Fruit fly (Drosophila melanogaster) whole organism, pupa: ENCODE data around the gene tna.

Experiments
- CG10348 ChIP-seq: fragments of 200-800 bp; sonication (Bioruptor generic); IDR thresholded peaks from 2 replicates; pipeline ENCODE4 v1.3.6; 2022; ENCODE audit warnings: missing biosample characterization, missing genetic modification characterization
- CG12605 ChIP-seq: fragments of 200-800 bp; sonication (Bioruptor generic); IDR thresholded peaks from 2 replicates; pipeline ENCODE4 v1.3.6; 2022; ENCODE audit warnings: missing biosample characterization, missing genetic modification characterization
- CG13204 ChIP-seq: fragments of 200-800 bp; sonication (Bioruptor generic); optimal IDR thresholded peaks from 2 replicates; lab custom pipeline; 2018; ENCODE audit warnings: missing biosample characterization, mild to moderate bottlenecking, missing genetic modification characterization, moderate library complexity
- CG14655 ChIP-seq: fragments of 200-800 bp; sonication (Bioruptor generic); optimal IDR thresholded peaks from 3 replicates; lab custom pipeline; 2017; ENCODE audit warnings: mild to moderate bottlenecking, missing biosample characterization, missing genetic modification reagents, missing genetic modification characterization
- CG15710 ChIP-seq: fragments of 200-800 bp; sonication (Bioruptor generic); optimal IDR thresholded peaks from 2 replicates; lab custom pipeline; 2018; ENCODE audit warnings: missing biosample characterization, mild to moderate bottlenecking, missing genetic modification characterization, moderate library complexity
- CG17806 ChIP-seq: fragments of 200-800 bp; sonication (Bioruptor generic); optimal IDR thresholded peaks from 2 replicates; lab custom pipeline; 2018; ENCODE audit warnings: missing biosample characterization, mild to moderate bottlenecking, missing genetic modification characterization, moderate library complexity
- CG32121 ChIP-seq: fragments of 200-800 bp; sonication (Bioruptor generic); IDR thresholded peaks from 2 replicates; pipeline ENCODE4 v1.3.6; 2022; ENCODE audit warnings: missing biosample characterization, missing genetic modification characterization
- CG34367 ChIP-seq: fragments of 200-800 bp; sonication (Bioruptor generic); optimal IDR thresholded peaks from 2 replicates; lab custom pipeline; 2018; ENCODE audit warnings: missing biosample characterization, mild to moderate bottlenecking, missing genetic modification characterization
- CG4496 ChIP-seq: fragments of 200-800 bp; sonication (Bioruptor generic); IDR thresholded peaks from 3 replicates; pipeline ENCODE4 v1.3.6; 2022; ENCODE audit warnings: missing biosample characterization, missing genetic modification characterization
- CG8159 ChIP-seq: fragments of 200-800 bp; sonication (Bioruptor generic); optimal IDR thresholded peaks from 3 replicates; lab custom pipeline; 2018; ENCODE audit warnings: missing biosample characterization, mild to moderate bottlenecking, missing genetic modification characterization, moderate library complexity
- CG8301 ChIP-seq: fragments of 200-800 bp; sonication (Bioruptor generic); optimal IDR thresholded peaks from 2 replicates; lab custom pipeline; 2018; ENCODE audit warnings: missing biosample characterization, mild to moderate bottlenecking, missing genetic modification characterization
- CG9948 ChIP-seq: fragments of 200-800 bp; sonication (Bioruptor generic); optimal IDR thresholded peaks from 2 replicates; lab custom pipeline; 2018; ENCODE audit warnings: missing biosample characterization, mild to moderate bottlenecking, missing genetic modification characterization, moderate library complexity
- D1 ChIP-seq: fragments of 200-800 bp; sonication (Bioruptor generic); optimal IDR thresholded peaks from 2 replicates; lab custom pipeline; 2018; ENCODE audit warnings: missing biosample characterization, mild to moderate bottlenecking, missing genetic modification characterization, moderate library complexity
- EcR ChIP-seq: fragments of 200-800 bp; sonication (Bioruptor generic); optimal IDR thresholded peaks from 3 replicates; lab custom pipeline; 2019; ENCODE audit warnings: missing biosample characterization, missing genetic modification characterization, mild to moderate bottlenecking, moderate library complexity, missing genetic modification reagents
- Ets98B ChIP-seq: fragments of 200-800 bp; sonication (Bioruptor generic); IDR thresholded peaks from 2 replicates; pipeline ENCODE4 v1.3.6; 2022; ENCODE audit warnings: missing biosample characterization, missing genetic modification characterization
- Pif1A ChIP-seq: fragments of 200-800 bp; sonication (Bioruptor generic); optimal IDR thresholded peaks from 3 replicates; lab custom pipeline; 2016; ENCODE audit warnings: missing biosample characterization, missing genetic modification characterization
- Pif1B ChIP-seq: fragments of 200-800 bp; sonication (Bioruptor generic); optimal IDR thresholded peaks from 3 replicates; lab custom pipeline; 2016; ENCODE audit warnings: missing biosample characterization, missing genetic modification characterization
- Snoo ChIP-seq: fragments of 200-800 bp; sonication (Bioruptor generic); optimal IDR thresholded peaks from 3 replicates; lab custom pipeline; 2017; ENCODE audit warnings: missing biosample characterization, mild to moderate bottlenecking, missing genetic modification characterization, inconsistent platforms
- fd96Ca ChIP-seq: fragments of 200-800 bp; sonication (Bioruptor generic); IDR thresholded peaks from 3 replicates; pipeline ENCODE4 v1.3.6; 2022; ENCODE audit warnings: missing biosample characterization, missing genetic modification characterization
- gl ChIP-seq: fragments of 200-800 bp; sonication (Bioruptor generic); optimal IDR thresholded peaks from 2 replicates; lab custom pipeline; 2018; ENCODE audit warnings: missing biosample characterization, mild to moderate bottlenecking, missing genetic modification characterization
- rn ChIP-seq: fragments of 200-800 bp; sonication (Bioruptor generic); IDR thresholded peaks from 2 replicates; pipeline ENCODE4 v1.3.6; 2022; ENCODE audit warnings: missing biosample characterization, missing genetic modification characterization

The tna gene

dm6 chr3L:10837869-10838783, 2.8 kb downstream of the tna start:
- TF ChIP-seq Pif1A (peak; percentile 65), CG15710 (tag; lab: Kevin White, UChicago) (peak; percentile 72), CG34367 (tag; lab: Kevin White, UChicago) (peak; percentile 58), fd96Ca (peak; percentile 69; the same call in 2 of the 3 replicates), CG8301 (peak; percentile 64), CG10348 (GFP tag; lab: Robert Waterston, UW) (no peak), Pif1B (GFP tag; lab: Kevin White, UChicago) (peak; percentile 58), CG13204 (GFP tag; lab: Kevin White, UChicago) (no peak), CG9948 (tag; lab: Kevin White, UChicago) (peak; percentile 60), CG14655 (GFP tag; lab: Kevin White, UChicago) (peak; percentile 68), rn (0 out of 2 replicates have a peak, but pooled peaks have one; percentile 35), CG12605 (peak; percentile 73), EcR (GFP tag; lab: Kevin White, UChicago) (no peak), CG4496 (GFP tag; lab: Robert Waterston, UW) (peak; percentile 80), CG17806 (tag; lab: Kevin White, UChicago) (peak; percentile 78), CG32121 (GFP tag; lab: Robert Waterston, UW) (peak; percentile 74), gl (tag; lab: Kevin White, UChicago) (peak; percentile 34), Ets98B (GFP tag; lab: Robert Waterston, UW) (peak; percentile 78), CG8159 (tag; lab: Kevin White, UChicago) (peak; percentile 68), D1 (no peak), Snoo (peak; percentile 60)

- TF ChIP-seq CG15710 (tag; lab: Kevin White, UChicago) (no peak), CG13204 (GFP tag; lab: Kevin White, UChicago) (no peak), EcR (GFP tag; lab: Kevin White, UChicago) (no peak)
Measured at dm6 chr3L:10840867-10841266, 5.5 kb downstream of the tna start.

- no peak for TF ChIP-seq D1
- TF ChIP-seq CG32121 (GFP tag; lab: Robert Waterston, UW) = no peak
- TF ChIP-seq rn = no peak
- peak; percentile 29 for TF ChIP-seq CG13204 (GFP tag; lab: Kevin White, UChicago)
- no peak for TF ChIP-seq fd96Ca
- TF ChIP-seq CG12605 = no peak
- TF ChIP-seq, all 21 proteins: peak for 1
Measured at dm6 chr3L:10841905-10842304, 6.6 kb downstream of the tna start.

dm6 chr3L:10842830-10843229, 7.5 kb downstream of the tna start:
- TF ChIP-seq CG14655 (GFP tag; lab: Kevin White, UChicago) (no peak), rn (no peak), CG34367 (tag; lab: Kevin White, UChicago) (no peak), CG8159 (tag; lab: Kevin White, UChicago) (no peak), Pif1B (GFP tag; lab: Kevin White, UChicago) (no peak), Pif1A (no peak), CG17806 (tag; lab: Kevin White, UChicago) (no peak)

- TF ChIP-seq CG34367 (tag; lab: Kevin White, UChicago) (peak; percentile 25), gl (tag; lab: Kevin White, UChicago) (no peak), D1 (no peak), rn (no peak), CG13204 (GFP tag; lab: Kevin White, UChicago) (no peak), CG4496 (GFP tag; lab: Robert Waterston, UW) (no peak), fd96Ca (no peak), Pif1B (GFP tag; lab: Kevin White, UChicago) (no peak), Ets98B (GFP tag; lab: Robert Waterston, UW) (no peak), CG9948 (tag; lab: Kevin White, UChicago) (peak; percentile 45), CG8159 (tag; lab: Kevin White, UChicago) (peak; percentile 75), EcR (GFP tag; lab: Kevin White, UChicago) (no peak), CG14655 (GFP tag; lab: Kevin White, UChicago) (peak; percentile 53), CG12605 (no peak), CG17806 (tag; lab: Kevin White, UChicago) (peak; percentile 39), CG10348 (GFP tag; lab: Robert Waterston, UW) (no peak), CG15710 (tag; lab: Kevin White, UChicago) (peak; percentile 41), Pif1A (no peak), CG32121 (GFP tag; lab: Robert Waterston, UW) (no peak), Snoo (peak; percentile 12), CG8301 (peak; percentile 13)
Measured at dm6 chr3L:10843273-10843672, 7.9 kb downstream of the tna start.

- no peak for TF ChIP-seq CG17806 (tag; lab: Kevin White, UChicago)
- no peak for TF ChIP-seq CG8301
- TF ChIP-seq CG8159 (tag; lab: Kevin White, UChicago) = no peak
- 0 out of 3 replicates have a peak, but pooled peaks have one; percentile 26 for TF ChIP-seq CG4496 (GFP tag; lab: Robert Waterston, UW)
Measured at dm6 chr3L:10843685-10844084, 8.4 kb downstream of the tna start.
